Fruit fly (Drosophila melanogaster) whole organism, embryonic: ENCODE data around the gene ATPsynD.

Source experiments
- Abd-B ChIP-seq: fragments of 200-800 bp; sonication (Bioruptor generic); optimal IDR thresholded peaks from 2 replicates; lab custom pipeline; 2018; ENCODE audit warnings: missing biosample characterization, mild to moderate bottlenecking, missing genetic modification characterization, moderate library complexity
- B-H2 ChIP-seq: fragments of 200-800 bp; sonication (Bioruptor generic); optimal IDR thresholded peaks from 2 replicates; lab custom pipeline; 2018; ENCODE audit warnings: missing biosample characterization, mild to moderate bottlenecking, missing genetic modification characterization
- Blimp-1 ChIP-seq: fragments of 200-800 bp; sonication (Bioruptor generic); optimal IDR thresholded peaks from 3 replicates; lab custom pipeline; 2018; ENCODE audit warnings: missing biosample characterization, missing genetic modification characterization, mild to moderate bottlenecking, moderate library complexity, missing genetic modification reagents
- CG11093 ChIP-seq: fragments of 200-800 bp; sonication (Bioruptor generic); IDR thresholded peaks from 3 replicates; pipeline ENCODE4 v1.3.6; 2022; ENCODE audit warnings: missing biosample characterization, missing genetic modification characterization
- CG11456 ChIP-seq: fragments of 200-800 bp; sonication (Bioruptor generic); IDR thresholded peaks from 3 replicates; pipeline ENCODE4 v1.3.6; 2022; ENCODE audit warnings: missing biosample characterization, missing genetic modification characterization
- CG11723 ChIP-seq: fragments of 200-800 bp; sonication (Bioruptor generic); optimal IDR thresholded peaks from 2 replicates; lab custom pipeline; 2017; ENCODE audit warnings: missing biosample characterization, mild to moderate bottlenecking, missing genetic modification characterization
- CG16815 ChIP-seq: fragments of 200-800 bp; sonication (Bioruptor generic); optimal IDR thresholded peaks from 3 replicates; lab custom pipeline; 2017; ENCODE audit warnings: missing biosample characterization, mild to moderate bottlenecking, missing genetic modification characterization
- CG17361 ChIP-seq: fragments of 200-800 bp; sonication (Bioruptor generic); IDR thresholded peaks from 3 replicates; pipeline ENCODE4 v1.3.6; 2022; ENCODE audit warnings: missing biosample characterization, missing genetic modification characterization
- CG18262 ChIP-seq: fragments of 200-800 bp; optimal IDR thresholded peaks from 3 replicates; lab custom pipeline; 2019; ENCODE audit warnings: missing biosample characterization, mild to moderate bottlenecking, missing genetic modification characterization, moderate library complexity
- CG2199 ChIP-seq: fragments of 200-800 bp; sonication (Bioruptor generic); IDR thresholded peaks from 3 replicates; pipeline ENCODE4 v1.3.6; 2022; ENCODE audit warnings: missing biosample characterization, missing genetic modification characterization
- CG30403 ChIP-seq: fragments of 200-800 bp; sonication (Bioruptor generic); optimal IDR thresholded peaks from 3 replicates; lab custom pipeline; 2016; ENCODE audit warnings: missing biosample characterization, missing genetic modification characterization
- CG32767 ChIP-seq: fragments of 200-800 bp; sonication (Bioruptor generic); IDR thresholded peaks from 2 replicates; pipeline ENCODE4 v1.3.6; 2022; ENCODE audit warnings: missing biosample characterization, missing genetic modification characterization
- CG3838 ChIP-seq: fragments of 200-800 bp; sonication (Bioruptor generic); optimal IDR thresholded peaks from 3 replicates; lab custom pipeline; 2016; ENCODE audit warnings: missing biosample characterization, missing genetic modification characterization
- CG7357 ChIP-seq: fragments of 200-800 bp; sonication (Bioruptor generic); IDR thresholded peaks from 3 replicates; pipeline ENCODE4 v1.3.6; 2022; ENCODE audit warnings: missing biosample characterization, missing genetic modification characterization
- CG7786 ChIP-seq: fragments of 200-800 bp; sonication (Bioruptor generic); optimal IDR thresholded peaks from 2 replicates; lab custom pipeline; 2016; ENCODE audit warnings: missing biosample characterization, missing genetic modification characterization
- CG7987 ChIP-seq: fragments of 200-800 bp; sonication (Bioruptor generic); optimal IDR thresholded peaks from 2 replicates; lab custom pipeline; 2018; ENCODE audit warnings: missing biosample characterization, mild to moderate bottlenecking, missing genetic modification characterization, moderate library complexity
- CG8089 ChIP-seq: fragments of 200-800 bp; sonication (Bioruptor generic); optimal IDR thresholded peaks from 3 replicates; lab custom pipeline; 2016; ENCODE audit warnings: missing biosample characterization, missing genetic modification characterization
- CG8924 ChIP-seq: fragments of 200-800 bp; optimal IDR thresholded peaks from 3 replicates; lab custom pipeline; 2019; ENCODE audit warnings: missing biosample characterization, mild to moderate bottlenecking, missing genetic modification characterization, moderate library complexity
- CG9817 ChIP-seq: fragments of 200-800 bp; sonication (Bioruptor generic); optimal IDR thresholded peaks from 2 replicates; lab custom pipeline; 2018; ENCODE audit warnings: missing biosample characterization, mild to moderate bottlenecking, missing genetic modification characterization, moderate library complexity
- CoRest ChIP-seq: fragments of 200-800 bp; sonication (Bioruptor generic); optimal IDR thresholded peaks from 3 replicates; lab custom pipeline; 2018; ENCODE audit warnings: missing biosample characterization, mild to moderate bottlenecking, missing genetic modification characterization, moderate library complexity
- Dek ChIP-seq: fragments of 200-800 bp; sonication (Bioruptor generic); optimal IDR thresholded peaks from 3 replicates; lab custom pipeline; 2019; ENCODE audit warnings: missing biosample characterization, mild to moderate bottlenecking, missing genetic modification characterization, moderate library complexity
- Eip74EF ChIP-seq, 2 experiments: fragments of 200-800 bp in 1 of 2; fragments of >200 bp in 1 of 2; sonication (Bioruptor generic) in 1 of 2; optimal IDR thresholded peaks; 2 replicates each; lab custom pipeline; 2017 to 2019; ENCODE audit warnings: missing biosample characterization in 2 of 2, missing genetic modification characterization in 2 of 2, mild to moderate bottlenecking in 1 of 2, moderate library complexity in 1 of 2
- Fer3 ChIP-seq: fragments of 200-800 bp; sonication (Bioruptor generic); optimal IDR thresholded peaks from 2 replicates; lab custom pipeline; 2018; ENCODE audit warnings: missing biosample characterization, mild to moderate bottlenecking, missing genetic modification characterization, moderate library complexity
- H2.0 ChIP-seq: fragments of 200-800 bp; sonication (Bioruptor generic); IDR thresholded peaks from 2 replicates; pipeline ENCODE4 v1.3.6; 2022; ENCODE audit warnings: missing biosample characterization, missing genetic modification characterization
- HHEX ChIP-seq: fragments of 200-800 bp; sonication (Bioruptor generic); optimal IDR thresholded peaks from 3 replicates; lab custom pipeline; 2017; ENCODE audit warnings: missing biosample characterization, mild to moderate bottlenecking, missing genetic modification characterization, missing genetic modification reagents
- Hr39 ChIP-seq: fragments of >200 bp; optimal IDR thresholded peaks from 2 replicates; lab custom pipeline; 2017
- NFAT ChIP-seq: fragments of 200-800 bp; sonication (Bioruptor generic); IDR thresholded peaks from 2 replicates; pipeline ENCODE4 v1.3.6; 2022; ENCODE audit warnings: missing biosample characterization, missing genetic modification characterization
- Opbp ChIP-seq: fragments of 200-800 bp; sonication (Bioruptor generic); IDR thresholded peaks from 3 replicates; pipeline ENCODE4 v1.3.6; 2022; ENCODE audit warnings: missing biosample characterization, missing genetic modification characterization; ENCODE audit not compliant: partially characterized antibody
- Stat92E ChIP-seq, 3 experiments: fragments of >200 bp in 2 of 3; fragments of 200-800 bp in 1 of 3; sonication (Bioruptor generic) in 1 of 3; optimal IDR thresholded peaks; 2 replicates each; lab custom pipeline; 2017 to 2019; ENCODE audit warnings: missing biosample characterization in 3 of 3, missing genetic modification characterization in 3 of 3, mild to moderate bottlenecking in 1 of 3, moderate library complexity in 1 of 3
- Taf1 ChIP-seq: fragments of 200-800 bp; sonication (Bioruptor generic); IDR thresholded peaks from 2 replicates; pipeline ENCODE4 v1.3.6; 2022; ENCODE audit warnings: missing biosample characterization, missing genetic modification characterization
- Xrp1 ChIP-seq: fragments of 200-800 bp; sonication (Bioruptor generic); IDR thresholded peaks from 2 replicates; pipeline ENCODE4 v1.3.6; 2022; ENCODE audit warnings: missing biosample characterization, missing genetic modification characterization
- ara ChIP-seq: fragments of 200-800 bp; sonication (Bioruptor generic); IDR thresholded peaks from 2 replicates; pipeline ENCODE4 v1.3.6; 2022; ENCODE audit warnings: missing biosample characterization, missing genetic modification characterization
- dati ChIP-seq: fragments of 200-800 bp; sonication (Bioruptor generic); IDR thresholded peaks from 2 replicates; pipeline ENCODE4 v1.3.6; 2022; ENCODE audit warnings: missing biosample characterization, missing genetic modification characterization
- dm ChIP-seq: fragments of 200-800 bp; sonication (Bioruptor generic); optimal IDR thresholded peaks from 3 replicates; lab custom pipeline; 2016; ENCODE audit warnings: missing biosample characterization, missing genetic modification characterization
- dysf ChIP-seq: fragments of 200-800 bp; sonication (Bioruptor generic); IDR thresholded peaks from 3 replicates; pipeline ENCODE4 v1.3.6; 2022; ENCODE audit warnings: missing biosample characterization, missing genetic modification characterization
- fd64A ChIP-seq: fragments of 200-800 bp; sonication (Bioruptor generic); optimal IDR thresholded peaks from 3 replicates; lab custom pipeline; 2018; ENCODE audit warnings: missing biosample characterization, mild to moderate bottlenecking, missing genetic modification characterization
- gce ChIP-seq: fragments of 200-800 bp; sonication (Bioruptor generic); IDR thresholded peaks from 3 replicates; pipeline ENCODE4 v1.3.6; 2022; ENCODE audit warnings: missing biosample characterization, missing genetic modification characterization
- gro ChIP-seq: fragments of 200-800 bp; sonication (Bioruptor generic); optimal IDR thresholded peaks from 2 replicates; lab custom pipeline; 2016; ENCODE audit warnings: missing biosample characterization, missing genetic modification characterization
- gsb ChIP-seq: fragments of 200-800 bp; sonication (Bioruptor generic); IDR thresholded peaks from 2 replicates; pipeline ENCODE4 v1.3.6; 2022; ENCODE audit warnings: missing biosample characterization, missing genetic modification characterization
- h ChIP-seq: fragments of >200 bp; optimal IDR thresholded peaks from 2 replicates; lab custom pipeline; 2017
- ind ChIP-seq: fragments of 200-800 bp; sonication (Bioruptor generic); optimal IDR thresholded peaks from 3 replicates; lab custom pipeline; 2016; ENCODE audit warnings: missing biosample characterization, missing genetic modification characterization
- nerfin-2 ChIP-seq: fragments of 200-800 bp; sonication (Bioruptor generic); IDR thresholded peaks from 2 replicates; pipeline ENCODE4 v1.3.6; 2022; ENCODE audit warnings: missing biosample characterization, missing genetic modification characterization; ENCODE audit not compliant: partially characterized antibody
- otp ChIP-seq: fragments of 200-800 bp; sonication (Bioruptor generic); IDR thresholded peaks from 3 replicates; pipeline ENCODE4, ENCODE4 v1.3.6; 2022; ENCODE audit warnings: missing biosample characterization, missing genetic modification characterization
- pfk ChIP-seq: fragments of 200-800 bp; sonication (Bioruptor generic); optimal IDR thresholded peaks from 2 replicates; lab custom pipeline; 2018; ENCODE audit warnings: missing biosample characterization, mild to moderate bottlenecking, missing genetic modification characterization, moderate library complexity
- shn ChIP-seq: fragments of 200-800 bp; sonication (Bioruptor generic); optimal IDR thresholded peaks from 3 replicates; lab custom pipeline; 2016; ENCODE audit warnings: missing biosample characterization, missing genetic modification characterization
- sima ChIP-seq: fragments of 200-800 bp; sonication (Bioruptor generic); optimal IDR thresholded peaks from 2 replicates; lab custom pipeline; 2016; ENCODE audit warnings: missing biosample characterization, missing genetic modification characterization
- tll ChIP-seq, 2 experiments: fragments of 200-800 bp in 1 of 2; fragments of >200 bp in 1 of 2; sonication (Bioruptor generic) in 1 of 2; optimal IDR thresholded peaks; 2 replicates each; lab custom pipeline; 2017 to 2019; ENCODE audit warnings: missing biosample characterization in 2 of 2, missing genetic modification characterization in 2 of 2, mild to moderate bottlenecking in 1 of 2, moderate library complexity in 1 of 2
- tna ChIP-seq: fragments of 200-800 bp; sonication (Bioruptor generic); IDR thresholded peaks from 2 replicates; pipeline ENCODE4 v1.3.6; 2022; ENCODE audit warnings: missing biosample characterization, missing genetic modification characterization; ENCODE audit not compliant: partially characterized antibody
- zfh1 ChIP-seq: fragments of 200-800 bp; sonication (Bioruptor generic); IDR thresholded peaks from 3 replicates; pipeline ENCODE4 v1.3.6; 2022; ENCODE audit warnings: missing biosample characterization, missing genetic modification characterization

The ATPsynD gene

dm6 chr3R:19093127-19093812, 1.5 kb upstream of the ATPsynD start (continued):
- TF ChIP-seq fd64A (GFP tag; lab: Kevin White, UChicago): no peak
- TF ChIP-seq Dek (tag; lab: Kevin White, UChicago): peak; percentile 9
- TF ChIP-seq Hr39 (lab: Kevin White, UChicago): no peak
- no peak for TF ChIP-seq nerfin-2 (GFP tag; lab: Robert Waterston, UW)
- TF ChIP-seq CG11723: peak; percentile 22
- TF ChIP-seq CG16815 (GFP tag; lab: Kevin White, UChicago): peak; percentile 22
- no peak for TF ChIP-seq tna (GFP tag; lab: Robert Waterston, UW)
- TF ChIP-seq ind: peak; percentile 31
- TF ChIP-seq CoRest (tag; lab: Kevin White, UChicago): peak; percentile 30
- TF ChIP-seq HHEX: peak; percentile 19
- no peak for TF ChIP-seq CG3838 (GFP tag; lab: Kevin White, UChicago)
- no peak for TF ChIP-seq gro (GFP tag; lab: Kevin White, UChicago)
- no peak for TF ChIP-seq dysf
- TF ChIP-seq CG8924: no peak
- TF ChIP-seq CG7786 (GFP tag; lab: Kevin White, UChicago): no peak
- TF ChIP-seq CG32767 (GFP tag; lab: Robert Waterston, UW): no peak
- TF ChIP-seq H2.0 (GFP tag; lab: Robert Waterston, UW): peak; percentile 31; the same call in 1 of the 2 replicates
- peak; percentile 27 for TF ChIP-seq CG18262 (tag; lab: Kevin White, UChicago)
- no peak for TF ChIP-seq Taf1 (GFP tag; lab: Robert Waterston, UW)
- no peak for TF ChIP-seq pfk (GFP tag; lab: Kevin White, UChicago)
- no peak for TF ChIP-seq CG8089 (GFP tag; lab: Kevin White, UChicago)
- no peak for TF ChIP-seq Abd-B (GFP tag; lab: Kevin White, UChicago)
- TF ChIP-seq CG30403 (GFP tag; lab: Kevin White, UChicago): peak; percentile 24
- no peak for TF ChIP-seq gsb (GFP tag; lab: Robert Waterston, UW)
- TF ChIP-seq otp: 0 out of 3 replicates have a peak, but pooled peaks have one; percentile 12
- TF ChIP-seq Stat92E (GFP tag; optimal IDR thresholded peaks at IDR 0.05; lab: Kevin White, UChicago): no peak
- 0 out of 3 replicates have a peak, but pooled peaks have one; percentile 5 for TF ChIP-seq CG7357 (GFP tag; lab: Robert Waterston, UW)
- peak; percentile 6 for TF ChIP-seq shn (GFP tag; lab: Kevin White, UChicago)
- TF ChIP-seq CG7987 (GFP tag; lab: Kevin White, UChicago): no peak
- TF ChIP-seq CG11093: peak; percentile 39; the same call in 1 of the 3 replicates
- TF ChIP-seq dm: no peak
- TF ChIP-seq Eip74EF (GFP tag; optimal IDR thresholded peaks at IDR 0.05; lab: Kevin White, UChicago): peak in 1 of 2 experiments; percentile 32
- no peak for TF ChIP-seq ara (GFP tag; lab: Robert Waterston, UW)
- peak; percentile 39 for TF ChIP-seq CG9817 (tag; lab: Kevin White, UChicago)
- peak; percentile 57; the same call in 1 of the 2 replicates for TF ChIP-seq NFAT (GFP tag; lab: Robert Waterston, UW)
- no peak for TF ChIP-seq h
- TF ChIP-seq sima (GFP tag; lab: Kevin White, UChicago): no peak
- 0 out of 3 replicates have a peak, but pooled peaks have one; percentile 3 for TF ChIP-seq zfh1
- no peak for TF ChIP-seq CG11456 (GFP tag; lab: Robert Waterston, UW)
- TF ChIP-seq CG2199: 0 out of 3 replicates have a peak, but pooled peaks have one; percentile 24
- 0 out of 2 replicates have a peak, but pooled peaks have one; percentile 5 for TF ChIP-seq Xrp1 (GFP tag; lab: Robert Waterston, UW)
- peak; percentile 53; the same call in 1 of the 3 replicates for TF ChIP-seq CG17361
- TF ChIP-seq dati (GFP tag; lab: Robert Waterston, UW): no peak
- TF ChIP-seq B-H2 (GFP tag; lab: Kevin White, UChicago): no peak
- no peak for TF ChIP-seq gce
- TF ChIP-seq Blimp-1: peak; percentile 24
- TF ChIP-seq Opbp (GFP tag; lab: Robert Waterston, UW): peak; percentile 33; the same call in 1 of the 3 replicates
- TF ChIP-seq tll (GFP tag; optimal IDR thresholded peaks at IDR 0.05; lab: Kevin White, UChicago): no peak
- no peak for TF ChIP-seq Fer3 (tag; lab: Kevin White, UChicago)
